Worm (Caenorhabditis elegans): ENCODE results near the gene F16B12.4.

F16B12.4 gene

ce11 chrX:14098618-14099118, at the start of gene F16B12.4:
Gene F16B12.4 (minus strand): TSS chrX:14098668.
- TF ChIP-seq nhr-23 (tag; optimal IDR thresholded peaks at IDR 0.05) (no peak), nfya-1 (tag; optimal IDR thresholded peaks at IDR 0.05; ENCODE audit: insufficient read depth) (peak; percentile 22), hmg-11 (tag; optimal IDR thresholded peaks at IDR 0.05) (peak; percentile 11)

ce11 chrX:14147400-14147799, 48.9 kb upstream of the F16B12.4 start, which contains the start of gene akt-2:
Gene akt-2 (plus strand): TSS chrX:14147700.
- TF ChIP-seq mdl-1 (tag; optimal IDR thresholded peaks at IDR 0.05) (no peak), nhr-76 (tag; optimal IDR thresholded peaks at IDR 0.05) (no peak), ceh-16 (tag; optimal IDR thresholded peaks at IDR 0.05) (no peak), elt-3 (tag; optimal IDR thresholded peaks at IDR 0.05) (no peak), lin-39 (tag; optimal IDR thresholded peaks at IDR 0.05) (no peak), ztf-11 (tag; optimal IDR thresholded peaks at IDR 0.05) (no peak), nhr-25 (tag; optimal IDR thresholded peaks at IDR 0.05) (no peak), nhr-67 (tag; optimal IDR thresholded peaks at IDR 0.05) (no peak), egl-27 (tag; optimal IDR thresholded peaks at IDR 0.05) (no peak)

ce11 chrX:14146740-14147140, 48.3 kb upstream of the F16B12.4 start:
- TF ChIP-seq ceh-16 (tag; optimal IDR thresholded peaks at IDR 0.05), result no peak
- peak; percentile 78 for TF ChIP-seq hmg-11 (tag; optimal IDR thresholded peaks at IDR 0.05)
- TF ChIP-seq nhr-237 (tag; optimal IDR thresholded peaks at IDR 0.05), result no peak
- TF ChIP-seq fos-1 (tag; optimal IDR thresholded peaks at IDR 0.05), result no peak
- TF ChIP-seq ama-1 (optimal IDR thresholded peaks at IDR 0.05), result peak; percentile 4
- peak; percentile 93 for TF ChIP-seq nhr-25 (tag; optimal IDR thresholded peaks at IDR 0.05)
- peak; percentile 53 for TF ChIP-seq pqm-1 (tag; optimal IDR thresholded peaks at IDR 0.05)
- TF ChIP-seq unc-39 (tag; optimal IDR thresholded peaks at IDR 0.05), result no peak
- peak; percentile 97 for TF ChIP-seq pha-4 (tag; optimal IDR thresholded peaks at IDR 0.05)
- TF ChIP-seq ztf-11 (tag; optimal IDR thresholded peaks at IDR 0.05), result no peak
- TF ChIP-seq nhr-23 (tag; optimal IDR thresholded peaks at IDR 0.05), result peak; percentile 86
- TF ChIP-seq tbx-2 (tag; optimal IDR thresholded peaks at IDR 0.05), result peak; percentile 47
- TF ChIP-seq eor-1 (tag; optimal IDR thresholded peaks at IDR 0.05), result peak in 1 of 2 experiments; percentile 47
- peak; percentile 81 for TF ChIP-seq ceh-28 (tag; optimal IDR thresholded peaks at IDR 0.05)
- peak; percentile 27 for TF ChIP-seq elt-1 (tag; optimal IDR thresholded peaks at IDR 0.05)
- peak; percentile 22 for TF ChIP-seq lin-15B (tag; optimal IDR thresholded peaks at IDR 0.05)
- TF ChIP-seq elt-2 (tag; optimal IDR thresholded peaks at IDR 0.05), result peak; percentile 52
- TF ChIP-seq jun-1 (tag; optimal IDR thresholded peaks at IDR 0.05), result peak; percentile 80
- peak; percentile 56 for TF ChIP-seq nhr-43 (tag; optimal IDR thresholded peaks at IDR 0.05; ENCODE audit: poor library complexity, severe bottlenecking)
- no peak for TF ChIP-seq ceh-9 (tag; optimal IDR thresholded peaks at IDR 0.05)
- TF ChIP-seq skn-1 (tag; optimal IDR thresholded peaks at IDR 0.05), result peak; percentile 81
- peak; percentile 51 for TF ChIP-seq snpc-4 (tag; optimal IDR thresholded peaks at IDR 0.05)
- TF ChIP-seq fkh-10 (GFP tag; optimal IDR thresholded peaks at IDR 0.05), result no peak
- TF ChIP-seq unc-62 (GFP tag; optimal IDR thresholded peaks at IDR 0.05), result peak; percentile 56
- no peak for TF ChIP-seq egl-27 (tag; optimal IDR thresholded peaks at IDR 0.05)
- TF ChIP-seq nfya-1 (tag; optimal IDR thresholded peaks at IDR 0.05; ENCODE audit: insufficient read depth), result peak; percentile 88
- no peak for TF ChIP-seq mml-1 (tag; optimal IDR thresholded peaks at IDR 0.05)
- TF ChIP-seq lin-39 (tag; optimal IDR thresholded peaks at IDR 0.05), result peak; percentile 88
- no peak for TF ChIP-seq fkh-2 (tag; optimal IDR thresholded peaks at IDR 0.05)
- TF ChIP-seq nhr-11 (tag; optimal IDR thresholded peaks at IDR 0.05), result peak; percentile 43
- no peak for TF ChIP-seq nhr-67 (tag; optimal IDR thresholded peaks at IDR 0.05)
- TF ChIP-seq sea-2 (GFP tag; optimal IDR thresholded peaks at IDR 0.05), result peak; percentile 23

ce11 chrX:14145634-14146033, 47.2 kb upstream of the F16B12.4 start:
- TF ChIP-seq pha-4 (tag; optimal IDR thresholded peaks at IDR 0.05) (peak; percentile 57), fkh-2 (tag; optimal IDR thresholded peaks at IDR 0.05) (no peak), elt-2 (tag; optimal IDR thresholded peaks at IDR 0.05) (peak; percentile 1)

ce11 chrX:14141896-14142392, 43.5 kb upstream of the F16B12.4 start, which contains the start of gene ceh-89:
Gene ceh-89 (plus strand): TSS chrX:14141946.
- TF ChIP-seq eor-1 (tag; optimal IDR thresholded peaks at IDR 0.05), result no peak
- no peak for TF ChIP-seq lin-39 (tag; optimal IDR thresholded peaks at IDR 0.05)
- no peak for TF ChIP-seq egl-5 (tag; optimal IDR thresholded peaks at IDR 0.05)
- TF ChIP-seq nhr-28 (tag; optimal IDR thresholded peaks at IDR 0.05), result no peak
- no peak for TF ChIP-seq tbx-2 (tag; optimal IDR thresholded peaks at IDR 0.05)
- no peak for TF ChIP-seq nfya-1 (tag; optimal IDR thresholded peaks at IDR 0.05; ENCODE audit: insufficient read depth)
- no peak for TF ChIP-seq ceh-28 (tag; optimal IDR thresholded peaks at IDR 0.05)
- TF ChIP-seq ceh-9 (tag; optimal IDR thresholded peaks at IDR 0.05), result no peak
- no peak for TF ChIP-seq nhr-76 (tag; optimal IDR thresholded peaks at IDR 0.05)
- TF ChIP-seq ceh-16 (tag; optimal IDR thresholded peaks at IDR 0.05), result no peak
- no peak for TF ChIP-seq jun-1 (tag; optimal IDR thresholded peaks at IDR 0.05)
